Worm (Caenorhabditis elegans): Measurements from ENCODE around the gene fip-5.
A peak's percentile ranks its signal among the peaks of the same experiment; 100 is the strongest.

Gene fip-5

ce11 chrX:10332035-10332614 is 29.6 kb downstream of the fip-5 start (continued):
- TF ChIP-seq nhr-23 (tag; optimal IDR thresholded peaks at IDR 0.05) (peak; percentile 70), mml-1 (tag; optimal IDR thresholded peaks at IDR 0.05) (peak; percentile 91), lsy-12 (tag; optimal IDR thresholded peaks at IDR 0.05) (no peak), egl-27 (tag; optimal IDR thresholded peaks at IDR 0.05) (no peak), elt-3 (tag; optimal IDR thresholded peaks at IDR 0.05) (peak in 1 of 3 experiments; percentile 16), unc-62 (GFP tag; optimal IDR thresholded peaks at IDR 0.05) (no peak), sea-2 (GFP tag; optimal IDR thresholded peaks at IDR 0.05) (no peak), egl-5 (tag; optimal IDR thresholded peaks at IDR 0.05) (no peak), nfya-1 (tag; optimal IDR thresholded peaks at IDR 0.05; ENCODE audit: insufficient read depth) (peak; percentile 35), ZK546.5 (tag; optimal IDR thresholded peaks at IDR 0.05) (no peak), ceh-82 (tag; optimal IDR thresholded peaks at IDR 0.05) (no peak), unc-39 (tag; optimal IDR thresholded peaks at IDR 0.05) (no peak)

- TF ChIP-seq mml-1 (tag; optimal IDR thresholded peaks at IDR 0.05) (peak; percentile 83), fos-1 (tag; optimal IDR thresholded peaks at IDR 0.05) (no peak), nhr-76 (tag; optimal IDR thresholded peaks at IDR 0.05) (no peak), nhr-11 (tag; optimal IDR thresholded peaks at IDR 0.05) (peak; percentile 75), elt-3 (tag; optimal IDR thresholded peaks at IDR 0.05) (no peak), pqm-1 (tag; optimal IDR thresholded peaks at IDR 0.05) (peak; percentile 82), pha-4 (tag; optimal IDR thresholded peaks at IDR 0.05) (peak; percentile 13), nfya-1 (tag; optimal IDR thresholded peaks at IDR 0.05; ENCODE audit: insufficient read depth) (no peak), nhr-237 (tag; optimal IDR thresholded peaks at IDR 0.05) (no peak), elt-2 (tag; optimal IDR thresholded peaks at IDR 0.05) (peak; percentile 80), aly-2 (tag; optimal IDR thresholded peaks at IDR 0.05) (no peak)
Observed at ce11 chrX:10333301-10333854, 30.8 kb downstream of the fip-5 start, which contains the start of gene R07E3.4. TSS of gene R07E3.4 (minus strand) at chrX:10333351.

- no peak for TF ChIP-seq nhr-23 (tag; optimal IDR thresholded peaks at IDR 0.05)
- TF ChIP-seq hmg-11 (tag; optimal IDR thresholded peaks at IDR 0.05), result no peak
- no peak for TF ChIP-seq lsy-12 (tag; optimal IDR thresholded peaks at IDR 0.05)
- no peak for TF ChIP-seq ceh-82 (tag; optimal IDR thresholded peaks at IDR 0.05)
- TF ChIP-seq ceh-16 (tag; optimal IDR thresholded peaks at IDR 0.05), result no peak
- TF ChIP-seq nfya-1 (tag; optimal IDR thresholded peaks at IDR 0.05; ENCODE audit: insufficient read depth), result no peak
- no peak for TF ChIP-seq fos-1 (tag; optimal IDR thresholded peaks at IDR 0.05)
- no peak for TF ChIP-seq fkh-2 (tag; optimal IDR thresholded peaks at IDR 0.05)
- TF ChIP-seq ceh-28 (tag; optimal IDR thresholded peaks at IDR 0.05), result no peak
- no peak for TF ChIP-seq daf-12 (tag; optimal IDR thresholded peaks at IDR 0.05)
- TF ChIP-seq elt-3 (tag; optimal IDR thresholded peaks at IDR 0.05), result no peak
- TF ChIP-seq ceh-9 (tag; optimal IDR thresholded peaks at IDR 0.05), result no peak
- TF ChIP-seq ama-1 (optimal IDR thresholded peaks at IDR 0.05), result no peak
- no peak for TF ChIP-seq sea-2 (GFP tag; optimal IDR thresholded peaks at IDR 0.05)
- TF ChIP-seq snpc-4 (tag; optimal IDR thresholded peaks at IDR 0.05), result no peak
- no peak for TF ChIP-seq ZK546.5 (tag; optimal IDR thresholded peaks at IDR 0.05)
Observed at ce11 chrX:10336138-10336537, 33.6 kb downstream of the fip-5 start, which contains the start of gene idpa-3. TSS of gene idpa-3 (plus strand) at chrX:10336438.

- TF ChIP-seq elt-2 (tag; optimal IDR thresholded peaks at IDR 0.05) (no peak), pqm-1 (tag; optimal IDR thresholded peaks at IDR 0.05) (no peak), nhr-12 (tag; optimal IDR thresholded peaks at IDR 0.05) (no peak), ceh-82 (tag; optimal IDR thresholded peaks at IDR 0.05) (no peak), ama-1 (optimal IDR thresholded peaks at IDR 0.05) (no peak), aly-2 (tag; optimal IDR thresholded peaks at IDR 0.05) (no peak), nhr-43 (tag; optimal IDR thresholded peaks at IDR 0.05; ENCODE audit: poor library complexity, severe bottlenecking) (no peak), mml-1 (tag; optimal IDR thresholded peaks at IDR 0.05) (no peak), fkh-10 (GFP tag; optimal IDR thresholded peaks at IDR 0.05) (no peak), egl-5 (tag; optimal IDR thresholded peaks at IDR 0.05) (no peak)
Observed at ce11 chrX:10336592-10336991, 34.1 kb downstream of the fip-5 start.

ce11 chrX:10338100-10338499 is 35.6 kb downstream of the fip-5 start, which contains the start of gene cut-5:
TSS of gene cut-5 (minus strand) at chrX:10338200.
- TF ChIP-seq egl-27 (tag; optimal IDR thresholded peaks at IDR 0.05), result no peak
- no peak for TF ChIP-seq aly-2 (tag; optimal IDR thresholded peaks at IDR 0.05)
- TF ChIP-seq skn-1 (tag; optimal IDR thresholded peaks at IDR 0.05), result no peak
- TF ChIP-seq ceh-16 (tag; optimal IDR thresholded peaks at IDR 0.05), result no peak
- no peak for TF ChIP-seq ZK546.5 (tag; optimal IDR thresholded peaks at IDR 0.05)
- no peak for TF ChIP-seq egl-5 (tag; optimal IDR thresholded peaks at IDR 0.05)
- no peak for TF ChIP-seq fkh-2 (tag; optimal IDR thresholded peaks at IDR 0.05)
- no peak for TF ChIP-seq ceh-82 (tag; optimal IDR thresholded peaks at IDR 0.05)
- TF ChIP-seq sea-2 (GFP tag; optimal IDR thresholded peaks at IDR 0.05), result no peak
- no peak for TF ChIP-seq tbx-2 (tag; optimal IDR thresholded peaks at IDR 0.05)
- no peak for TF ChIP-seq unc-39 (tag; optimal IDR thresholded peaks at IDR 0.05)
- no peak for TF ChIP-seq lin-15B (tag; optimal IDR thresholded peaks at IDR 0.05)
- no peak for TF ChIP-seq snpc-4 (tag; optimal IDR thresholded peaks at IDR 0.05)
- TF ChIP-seq elt-3 (tag; optimal IDR thresholded peaks at IDR 0.05), result no peak

Measured in whole organism, L3 larva.